Worm (Caenorhabditis elegans) whole organism, L4 larva: ENCODE measurements around the gene F33E11.2.
A peak's percentile ranks its signal among the peaks of the same experiment; 100 is the strongest.

Experiments
- F10B5.3 ChIP-seq: sonication (generic microtip); optimal IDR thresholded peaks from 2 replicates; lab custom pipeline; 2016; ENCODE audit warnings: mild to moderate bottlenecking, missing genetic modification characterization, missing compliant biosample characterization
- F37D6.2 ChIP-seq: sonication (generic microtip); optimal IDR thresholded peaks from 2 replicates; lab custom pipeline; 2016; ENCODE audit warnings: mild to moderate bottlenecking, missing genetic modification characterization, missing compliant biosample characterization
- Y105C5A.15 ChIP-seq: fragments of 200-800 bp; sonication (Bioruptor generic); IDR thresholded peaks from 2 replicates; pipeline ENCODE4 v1.3.6; 2022; ENCODE audit warnings: missing genetic modification characterization, missing compliant biosample characterization
- Y48G9A.11 ChIP-seq: fragments of 200-800 bp; sonication (Bioruptor generic); IDR thresholded peaks from 2 replicates; pipeline ENCODE4 v1.3.6; 2022; ENCODE audit warnings: missing genetic modification reagents, missing genetic modification characterization, missing compliant biosample characterization
- Y5F2A.4 ChIP-seq: fragments of 200-800 bp; sonication (Bioruptor generic); optimal IDR thresholded peaks from 2 replicates; lab custom pipeline; 2018; ENCODE audit warnings: mild to moderate bottlenecking, missing genetic modification characterization, missing compliant biosample characterization
- Y75B8A.6 ChIP-seq: fragments of 200-800 bp; sonication (Bioruptor generic); IDR thresholded peaks from 2 replicates; pipeline ENCODE4 v1.3.6; 2022; ENCODE audit warnings: missing genetic modification reagents, missing genetic modification characterization, missing compliant biosample characterization
- ZK337.2 ChIP-seq: fragments of 200-800 bp; sonication (Bioruptor generic); IDR thresholded peaks from 2 replicates; pipeline ENCODE4 v1.3.6; 2022; ENCODE audit warnings: missing genetic modification reagents, missing genetic modification characterization, missing compliant biosample characterization
- ZK546.5 ChIP-seq, 2 experiments: sonication (generic microtip); optimal IDR thresholded peaks; 2 replicates each; lab custom pipeline; 2017; ENCODE audit warnings: missing biosample characterization in 2 of 2, missing genetic modification characterization in 2 of 2
- aly-2 ChIP-seq: sonication (generic microtip); optimal IDR thresholded peaks from 2 replicates; lab custom pipeline; 2018; ENCODE audit warnings: missing biosample characterization, missing genetic modification characterization
- ces-1 ChIP-seq: fragments of 150-350 bp; sonication (generic microtip); optimal IDR thresholded peaks from 4 replicates; lab custom pipeline; 2014; ENCODE audit warnings: missing biosample characterization, missing genetic modification reagents, missing genetic modification characterization
- ctbp-1 ChIP-seq: fragments of 200-800 bp; sonication (Bioruptor generic); IDR thresholded peaks from 2 replicates; pipeline ENCODE4 v1.3.6; 2022; ENCODE audit warnings: missing genetic modification reagents, missing genetic modification characterization, missing compliant biosample characterization
- daf-8 ChIP-seq: fragments of 200-800 bp; sonication (Bioruptor generic); IDR thresholded peaks from 2 replicates; pipeline ENCODE4 v1.3.6; 2022; ENCODE audit warnings: missing genetic modification characterization, missing compliant biosample characterization
- dmd-6 ChIP-seq: fragments of 200-800 bp; sonication (Bioruptor generic); IDR thresholded peaks from 2 replicates; pipeline ENCODE4 v1.3.6; 2022; ENCODE audit warnings: missing genetic modification reagents, missing genetic modification characterization, missing compliant biosample characterization
- dmd-8 ChIP-seq: fragments of 200-800 bp; sonication (Bioruptor generic); IDR thresholded peaks from 2 replicates; pipeline ENCODE4 v1.3.6; 2022; ENCODE audit warnings: missing genetic modification characterization, missing compliant biosample characterization
- dpl-1 ChIP-seq: fragments of 150-350 bp; optimal IDR thresholded peaks from 2 replicates; lab custom pipeline; 2014; ENCODE audit warnings: missing biosample characterization, missing genetic modification reagents, missing genetic modification characterization
- dve-1 ChIP-seq: sonication (generic microtip); optimal IDR thresholded peaks from 2 replicates; lab custom pipeline; 2017; ENCODE audit warnings: antibody characterized with exemption, mild to moderate bottlenecking, missing genetic modification characterization, missing compliant biosample characterization; ENCODE audit not compliant: insufficient read depth
- fkh-10 ChIP-seq: fragments of 150-350 bp; optimal IDR thresholded peaks from 2 replicates; lab custom pipeline; 2014; ENCODE audit warnings: missing biosample characterization, missing genetic modification reagents, missing genetic modification characterization
- hif-1 ChIP-seq, 2 experiments: sonication (generic microtip); optimal IDR thresholded peaks; 2 replicates each; lab custom pipeline; 2016 to 2017; ENCODE audit warnings: missing compliant biosample characterization in 2 of 2, missing genetic modification characterization in 2 of 2, missing genetic modification reagents in 2 of 2, missing genotype in 2 of 2, mild to moderate bottlenecking in 1 of 2
- hlh-30 ChIP-seq: sonication (generic microtip); optimal IDR thresholded peaks from 2 replicates; lab custom pipeline; 2017; ENCODE audit warnings: antibody characterized with exemption, mild to moderate bottlenecking, missing genetic modification characterization, missing compliant biosample characterization; ENCODE audit not compliant: insufficient read depth
- lin-29 ChIP-seq: fragments of 200-800 bp; sonication (Bioruptor generic); IDR thresholded peaks from 2 replicates; pipeline ENCODE4 v1.3.6; 2022; ENCODE audit warnings: missing genetic modification reagents, missing genetic modification characterization, missing compliant biosample characterization
- lin-39 ChIP-seq: fragments of 150-350 bp; optimal IDR thresholded peaks from 2 replicates; lab custom pipeline; 2014; ENCODE audit warnings: missing biosample characterization, missing genetic modification reagents, missing genetic modification characterization
- lsy-2 ChIP-seq, 2 experiments: fragments of 150-350 bp in 1 of 2; sonication (generic microtip) in 1 of 2; optimal IDR thresholded peaks; 2 replicates each; lab custom pipeline; 2014 to 2017; ENCODE audit warnings: missing biosample characterization in 2 of 2, missing genetic modification characterization in 2 of 2
- mep-1 ChIP-seq: fragments of 150-350 bp; sonication (generic microtip); optimal IDR thresholded peaks from 3 replicates; lab custom pipeline; 2014; ENCODE audit warnings: missing biosample characterization, missing genetic modification characterization
- mes-2 ChIP-seq: sonication (generic microtip); optimal IDR thresholded peaks from 2 replicates; lab custom pipeline; 2016; ENCODE audit warnings: missing genotype, mild to moderate bottlenecking, missing genetic modification characterization, missing compliant biosample characterization; ENCODE audit not compliant: poor library complexity, severe bottlenecking
- nhr-102 ChIP-seq: sonication (generic microtip); optimal IDR thresholded peaks from 2 replicates; lab custom pipeline; 2016; ENCODE audit warnings: mild to moderate bottlenecking, missing genetic modification characterization, moderate library complexity, missing compliant biosample characterization
- nhr-11 ChIP-seq: fragments of 150-350 bp; optimal IDR thresholded peaks from 2 replicates; lab custom pipeline; 2014; ENCODE audit warnings: missing biosample characterization, missing genetic modification characterization
- nhr-28 ChIP-seq: fragments of 150-350 bp; optimal IDR thresholded peaks from 2 replicates; lab custom pipeline; 2014; ENCODE audit warnings: missing biosample characterization, missing genetic modification characterization
- nhr-41 ChIP-seq: fragments of 200-800 bp; sonication (Bioruptor generic); IDR thresholded peaks from 2 replicates; pipeline ENCODE4 v1.3.6; 2022; ENCODE audit warnings: missing genetic modification reagents, missing genetic modification characterization, missing compliant biosample characterization
- nhr-42 ChIP-seq: fragments of 200-800 bp; sonication (Bioruptor generic); IDR thresholded peaks from 2 replicates; pipeline ENCODE4 v1.3.6; 2022; ENCODE audit warnings: missing genetic modification characterization, missing compliant biosample characterization
- nhr-6 ChIP-seq: fragments of 150-350 bp; optimal IDR thresholded peaks from 2 replicates; lab custom pipeline; 2014; ENCODE audit warnings: missing biosample characterization, missing genetic modification characterization
- pha-4 ChIP-seq, 2 experiments: fragments of 150-350 bp in 1 of 2; fragments of 200-800 bp in 1 of 2; sonication (Bioruptor generic) in 1 of 2; IDR thresholded peaks in 1 of 2; optimal IDR thresholded peaks in 1 of 2; 2 replicates each; pipeline versions ENCODE4 v1.3.6 to Lab custom; 2014 to 2022; ENCODE audit warnings: missing genetic modification characterization in 2 of 2, missing genetic modification reagents in 2 of 2, missing biosample characterization in 1 of 2, missing compliant biosample characterization in 1 of 2
- set-16 ChIP-seq: fragments of 200-800 bp; sonication (Bioruptor generic); IDR thresholded peaks from 2 replicates; pipeline ENCODE4 v1.3.6; 2022; ENCODE audit warnings: missing genetic modification reagents, missing genetic modification characterization, missing compliant biosample characterization
- snpc-1.2 ChIP-seq: fragments of 200-800 bp; sonication (Bioruptor generic); IDR thresholded peaks from 2 replicates; pipeline ENCODE4 v1.3.6; 2022; ENCODE audit warnings: missing genetic modification reagents, missing genetic modification characterization, missing compliant biosample characterization
- snpc-4 ChIP-seq: fragments of 150-350 bp; optimal IDR thresholded peaks from 2 replicates; lab custom pipeline; 2014; ENCODE audit warnings: missing biosample characterization, missing genetic modification characterization
- unc-39 ChIP-seq: sonication (generic microtip); optimal IDR thresholded peaks from 2 replicates; lab custom pipeline; 2017; ENCODE audit warnings: missing biosample characterization, missing genetic modification characterization
- zfp-2 ChIP-seq: sonication (generic microtip); optimal IDR thresholded peaks from 2 replicates; lab custom pipeline; 2016; ENCODE audit warnings: mild to moderate bottlenecking, missing genetic modification characterization, missing compliant biosample characterization
- zip-11 ChIP-seq: fragments of 200-800 bp; sonication (Bioruptor generic); IDR thresholded peaks from 2 replicates; pipeline ENCODE4 v1.3.6; 2022; ENCODE audit warnings: missing genetic modification characterization, missing compliant biosample characterization

The F33E11.2 gene

ce11 chrV:333713-334112 is 36.0 kb downstream of the F33E11.2 start (continued):
- TF ChIP-seq nhr-11 (tag; lab: Kevin White, UChicago) (no peak), ZK337.2 (no peak), set-16 (no peak), Y105C5A.15 (GFP tag; lab: Robert Waterston, UW) (no peak), fkh-10 (GFP tag; lab: Kevin White, UChicago) (no peak), nhr-102 (tag; lab: Kevin White, UChicago) (peak; percentile 96), nhr-42 (GFP tag; lab: Robert Waterston, UW) (no peak), snpc-1.2 (no peak), Y5F2A.4 (GFP tag; lab: Kevin White, UChicago) (no peak), ces-1 (no peak), dmd-8 (no peak), snpc-4 (tag; lab: Kevin White, UChicago) (no peak), hif-1 (tag; optimal IDR thresholded peaks at IDR 0.05; lab: Kevin White, UChicago) (no peak), mes-2 (tag; lab: Kevin White, UChicago) (peak; percentile 30), nhr-28 (tag; lab: Kevin White, UChicago) (peak; percentile 94), dve-1 (tag; lab: Kevin White, UChicago) (peak; percentile 89), Y75B8A.6 (GFP tag; lab: Robert Waterston, UW) (no peak), aly-2 (tag; lab: Kevin White, UChicago) (no peak), hlh-30 (peak; percentile 67), lin-29 (no peak), lsy-2 (tag; optimal IDR thresholded peaks at IDR 0.05; lab: Kevin White, UChicago) (no peak), zip-11 (GFP tag; lab: Robert Waterston, UW) (no peak), nhr-6 (tag; lab: Kevin White, UChicago) (peak; percentile 39), F37D6.2 (tag; lab: Kevin White, UChicago) (no peak), lin-39 (no peak), unc-39 (no peak), ZK546.5 (tag; optimal IDR thresholded peaks at IDR 0.05; lab: Kevin White, UChicago) (no peak), F10B5.3 (tag; lab: Kevin White, UChicago) (no peak), mep-1 (tag; lab: Kevin White, UChicago) (no peak), dmd-6 (GFP tag; lab: Robert Waterston, UW) (peak; percentile 96), zfp-2 (no peak), pha-4 (GFP tag; IDR thresholded peaks at IDR 0.05; lab: Robert Waterston, UW) (no peak), pha-4 (tag; optimal IDR thresholded peaks at IDR 0.05; lab: Kevin White, UChicago) (no peak), daf-8 (GFP tag; lab: Robert Waterston, UW) (no peak), dpl-1 (GFP tag; lab: Kevin White, UChicago) (no peak)

- TF ChIP-seq nhr-41 (no peak), ctbp-1 (GFP tag; lab: Robert Waterston, UW) (no peak), set-16 (no peak)
Measured at ce11 chrV:336350-336749, 38.6 kb downstream of the F33E11.2 start, which contains the start of gene dmd-8. dmd-8 (minus strand) TSS chrV:336450.

- peak; percentile 62; the same call in 1 of the 2 replicates for TF ChIP-seq set-16
- 0 out of 2 replicates have a peak, but pooled peaks have one; percentile 18 for TF ChIP-seq dmd-6 (GFP tag; lab: Robert Waterston, UW)
- no peak for TF ChIP-seq Y48G9A.11 (GFP tag; lab: Robert Waterston, UW)
- TF ChIP-seq Y75B8A.6 (GFP tag; lab: Robert Waterston, UW), result no peak
- TF ChIP-seq, all 104 proteins: peak for 2
Measured at ce11 chrV:342346-342745, 44.6 kb downstream of the F33E11.2 start.
